Fruit fly (Drosophila melanogaster) whole organism, larva: ENCODE data around the gene nac.

ENCODE experiments used
- noc ChIP-seq: fragments of 200-800 bp; sonication (Bioruptor generic); optimal IDR thresholded peaks from 3 replicates; lab custom pipeline; 2019; ENCODE audit warnings: missing biosample characterization, mild to moderate bottlenecking, missing genetic modification characterization, moderate library complexity

nac gene

DNA sequence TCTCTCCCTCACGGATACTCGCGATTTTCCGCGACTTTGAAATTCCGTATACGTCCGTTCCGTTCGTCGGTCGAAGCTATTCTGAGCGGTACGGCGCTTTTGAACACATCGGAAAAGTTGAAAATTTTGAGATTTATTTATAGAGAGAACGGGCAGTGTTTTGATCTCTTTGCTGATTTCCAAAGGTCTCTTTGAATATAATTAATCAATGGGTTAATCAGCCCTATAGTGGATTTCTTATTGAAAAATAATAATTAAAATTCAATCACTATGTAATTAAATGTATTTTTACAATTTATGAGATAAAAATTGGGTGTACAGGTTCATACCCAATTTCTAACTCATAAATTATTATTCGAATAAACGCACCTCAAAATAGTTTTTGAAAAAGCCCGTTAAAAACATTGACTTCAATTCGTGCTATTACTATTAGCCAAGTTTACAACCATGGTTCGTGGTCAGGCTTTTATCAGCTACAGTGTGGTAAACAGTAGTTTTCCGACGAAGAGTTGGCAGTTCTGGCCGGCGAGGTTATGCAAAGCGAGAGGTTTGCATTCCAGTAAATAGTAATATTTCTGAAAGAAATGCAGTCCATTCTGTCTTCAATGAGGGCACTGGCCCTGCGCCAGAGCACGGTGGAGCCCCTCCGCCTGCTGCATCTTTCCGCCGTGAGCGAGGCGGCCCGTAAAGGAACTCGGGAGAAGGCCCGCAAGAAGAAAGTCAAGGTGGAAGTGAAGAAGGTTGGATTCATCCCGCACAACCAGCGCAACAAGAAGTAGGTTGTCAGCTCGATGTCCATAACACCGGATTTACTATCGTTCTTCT lies 2.7 kb downstream of the nac start, which contains the start of the genes CG9626 and mRpL1:
TSS of gene CG9626 (minus strand) at position 51 of the 825 bp plus-strand sequence.
TSS of gene mRpL1 (plus strand) at position 513 of the 825 bp plus-strand sequence.
- no peak for TF ChIP-seq noc (tag; lab: Kevin White, UChicago)

DNA sequence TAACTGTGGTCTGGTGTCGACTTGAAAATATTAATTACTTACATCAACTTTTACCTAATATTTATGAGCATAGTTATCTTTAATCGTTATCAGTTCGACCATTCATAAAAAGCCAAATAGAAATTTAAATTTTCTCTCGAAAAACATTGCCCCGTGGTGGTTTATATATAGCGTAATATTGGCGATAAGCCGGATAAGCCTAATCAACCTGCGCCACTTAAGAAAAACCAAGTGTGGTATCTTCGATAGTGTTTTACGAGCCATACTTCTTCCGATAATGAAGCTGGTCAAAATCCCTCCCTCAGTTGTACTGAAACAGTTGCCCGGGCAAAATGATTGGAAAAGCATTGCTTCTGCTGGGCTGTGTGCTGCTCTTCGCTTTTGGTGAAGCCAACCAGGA lies 11.8 kb downstream of the nac start, which contains the start of gene CG31463:
TSS of gene CG31463 (plus strand) at position 302 of the 400 bp plus-strand sequence.
- TF ChIP-seq noc (tag; lab: Kevin White, UChicago) = no peak

DNA sequence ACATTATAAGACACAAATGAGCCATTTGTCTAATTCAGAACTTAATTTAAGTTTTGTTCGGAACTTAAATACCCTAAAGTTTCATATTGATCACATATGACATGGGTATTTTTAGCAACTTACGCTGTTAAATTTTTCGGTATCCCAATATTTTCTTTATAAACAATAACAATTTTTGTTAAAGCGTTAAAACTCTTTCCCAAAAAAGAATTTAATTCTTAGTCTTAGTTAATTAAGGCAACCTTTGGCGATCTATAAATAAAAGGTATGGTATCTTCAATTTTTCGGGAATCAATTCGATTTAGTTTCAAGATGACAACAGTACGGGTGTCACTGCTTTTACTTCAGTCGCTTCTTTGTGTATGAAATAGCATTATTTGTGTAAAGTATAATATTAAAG lies 12.9 kb downstream of the nac start, which contains the start of gene CG31464:
TSS of gene CG31464 (plus strand) at position 301 of the 400 bp plus-strand sequence.
- no peak for TF ChIP-seq noc (tag; lab: Kevin White, UChicago)

DNA sequence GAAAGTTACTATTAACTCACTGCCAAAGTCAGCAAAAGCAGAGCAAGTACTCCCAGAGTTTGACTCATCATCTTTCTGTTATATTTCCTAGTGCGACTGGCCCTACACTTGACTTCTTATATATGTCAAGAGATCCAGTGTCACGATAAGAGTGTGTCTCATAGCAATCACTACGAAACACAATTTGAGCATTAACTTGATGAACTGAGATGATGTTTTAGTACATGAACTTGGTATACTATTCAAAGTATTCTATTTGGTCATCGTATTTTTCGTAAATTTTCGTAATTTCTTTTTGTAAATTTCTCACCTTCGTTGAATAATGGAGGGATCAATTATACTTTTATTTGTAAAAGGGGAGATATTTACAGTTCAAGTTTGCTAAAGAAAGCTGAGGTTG lies 13.3 kb downstream of the nac start, which contains the start of gene CG11672:
TSS of gene CG11672 (minus strand) at position 101 of the 400 bp plus-strand sequence.
- no peak for TF ChIP-seq noc (tag; lab: Kevin White, UChicago)

DNA sequence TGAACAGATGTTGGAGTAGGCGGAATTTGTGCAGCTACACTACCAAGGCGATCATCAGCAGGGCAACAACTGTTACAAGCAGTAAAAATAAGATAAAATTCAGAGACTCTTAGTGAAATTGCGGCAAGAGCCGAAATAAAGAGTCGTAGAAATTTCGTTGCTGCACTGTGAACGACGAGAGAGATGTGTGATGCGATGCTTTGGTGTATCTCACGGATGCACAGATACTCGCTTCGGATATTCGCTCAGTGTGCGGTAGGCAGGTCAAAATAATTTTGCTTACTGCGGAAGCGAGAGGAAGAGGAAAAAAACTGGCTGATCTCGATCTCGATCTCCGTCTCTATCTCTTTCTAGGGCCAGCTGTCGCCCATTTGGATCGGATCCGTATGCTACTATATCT lies 15.0 kb downstream of the nac start:
- no peak for TF ChIP-seq noc (tag; lab: Kevin White, UChicago)

DNA sequence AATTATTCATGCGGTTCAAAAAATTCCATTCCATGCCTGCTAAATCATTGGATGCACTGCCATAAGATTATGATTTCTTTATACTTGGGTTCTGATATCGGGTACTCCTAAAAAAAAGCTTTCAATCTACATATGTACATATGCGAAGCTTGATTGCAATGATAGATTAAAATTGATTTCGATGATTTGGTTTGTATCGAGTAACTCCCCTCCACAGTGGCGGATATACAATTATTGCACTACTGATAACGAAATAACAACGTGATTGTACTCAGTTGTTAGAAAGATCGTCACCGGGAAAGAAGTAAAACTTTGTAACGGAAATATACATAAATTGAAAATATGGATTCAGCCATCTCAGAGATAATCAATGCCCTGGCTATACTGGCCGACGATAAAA lies 16.1 kb downstream of the nac start, which contains the start of gene Nazo:
TSS of gene Nazo (plus strand) at position 180 of the 400 bp plus-strand sequence.
- TF ChIP-seq noc (tag; lab: Kevin White, UChicago) = no peak

DNA sequence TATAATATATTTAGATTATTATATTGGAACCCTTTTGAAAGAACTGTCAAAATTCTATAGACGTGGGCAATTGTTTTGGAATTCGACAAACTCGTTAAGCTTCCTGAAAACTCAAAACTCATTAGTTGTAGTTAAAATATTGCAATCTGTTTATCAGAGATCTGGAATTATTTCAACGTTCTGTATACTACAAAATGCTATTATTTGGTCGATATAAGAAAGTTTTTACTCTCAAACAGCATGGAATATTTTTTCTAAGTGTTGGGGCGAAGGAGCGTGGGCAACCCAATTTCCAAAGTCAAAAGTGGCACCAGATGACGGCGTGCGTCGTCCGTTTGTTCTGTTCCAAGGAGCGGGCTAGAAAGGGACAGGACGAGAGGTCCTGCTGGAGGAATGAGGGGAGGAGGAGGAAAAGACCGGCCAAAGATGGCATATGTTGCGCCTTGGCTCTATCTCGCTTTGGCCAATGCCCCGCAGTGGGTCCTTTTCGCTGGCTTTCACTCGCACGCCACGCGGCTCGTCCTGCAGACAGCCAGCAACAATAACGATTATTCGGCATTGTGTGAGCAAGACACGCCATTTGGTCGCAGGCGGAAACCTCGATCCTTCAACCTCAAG lies 18.0 kb downstream of the nac start:
- no peak for TF ChIP-seq noc (tag; lab: Kevin White, UChicago)

DNA sequence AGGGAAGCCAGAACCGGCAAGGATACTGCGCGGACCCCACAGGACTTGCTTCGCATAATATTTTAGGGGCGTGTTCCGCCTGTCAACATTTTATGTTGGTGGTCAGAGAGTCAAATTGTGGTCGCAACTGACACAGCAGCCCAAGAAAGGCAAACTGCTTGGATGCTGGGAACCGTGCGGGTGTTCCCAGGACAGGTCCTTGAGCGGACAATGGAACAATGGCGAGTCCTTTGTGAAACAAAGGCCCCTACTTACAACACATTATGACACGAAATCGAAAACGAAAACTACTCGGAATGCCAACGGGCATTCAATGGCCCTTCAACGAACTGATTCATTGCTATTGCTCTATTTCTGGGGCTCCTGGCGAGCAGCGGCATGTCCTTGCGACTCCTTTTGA lies 19.6 kb downstream of the nac start:
- TF ChIP-seq noc (tag; lab: Kevin White, UChicago) = no peak

DNA sequence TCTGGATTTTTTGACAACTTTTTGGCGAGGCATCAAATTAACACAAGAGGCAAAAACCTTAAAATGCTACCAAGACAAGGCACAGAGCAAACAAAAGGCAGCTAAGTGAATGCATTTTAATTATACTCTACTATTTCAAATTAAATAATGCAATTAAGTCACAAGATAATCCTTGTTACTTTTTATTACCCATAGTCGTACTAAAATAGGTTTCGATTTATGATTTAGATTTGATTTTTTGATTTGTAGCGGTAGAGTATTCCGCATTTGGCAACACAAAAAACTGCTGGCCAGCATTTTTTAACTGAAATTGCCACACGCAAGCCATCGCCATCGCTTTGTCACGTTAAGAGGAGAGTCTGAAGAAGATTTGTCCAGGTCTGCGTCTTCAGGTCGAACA lies 21.1 kb downstream of the nac start:
- no peak for TF ChIP-seq noc (tag; lab: Kevin White, UChicago)

DNA sequence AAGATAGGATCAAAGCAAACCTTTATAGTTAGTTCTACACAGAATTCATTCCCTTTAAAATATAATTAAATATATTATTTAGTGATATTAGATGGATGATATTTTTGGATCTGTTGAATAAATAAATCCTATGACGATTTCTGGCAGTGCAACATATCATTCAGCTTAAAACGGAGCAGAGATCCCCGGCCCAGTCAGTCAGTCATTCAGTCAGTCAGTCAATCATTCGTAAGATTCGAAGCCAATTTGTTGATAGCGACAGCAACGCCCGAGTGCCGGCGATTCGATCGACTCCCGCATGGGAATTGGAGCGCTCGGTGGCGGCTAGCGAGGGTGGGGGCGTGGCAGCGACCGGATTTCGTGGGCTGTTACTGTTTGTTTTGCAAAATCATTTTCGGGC lies 23.9 kb downstream of the nac start:
- TF ChIP-seq noc (tag; lab: Kevin White, UChicago) = no peak

DNA sequence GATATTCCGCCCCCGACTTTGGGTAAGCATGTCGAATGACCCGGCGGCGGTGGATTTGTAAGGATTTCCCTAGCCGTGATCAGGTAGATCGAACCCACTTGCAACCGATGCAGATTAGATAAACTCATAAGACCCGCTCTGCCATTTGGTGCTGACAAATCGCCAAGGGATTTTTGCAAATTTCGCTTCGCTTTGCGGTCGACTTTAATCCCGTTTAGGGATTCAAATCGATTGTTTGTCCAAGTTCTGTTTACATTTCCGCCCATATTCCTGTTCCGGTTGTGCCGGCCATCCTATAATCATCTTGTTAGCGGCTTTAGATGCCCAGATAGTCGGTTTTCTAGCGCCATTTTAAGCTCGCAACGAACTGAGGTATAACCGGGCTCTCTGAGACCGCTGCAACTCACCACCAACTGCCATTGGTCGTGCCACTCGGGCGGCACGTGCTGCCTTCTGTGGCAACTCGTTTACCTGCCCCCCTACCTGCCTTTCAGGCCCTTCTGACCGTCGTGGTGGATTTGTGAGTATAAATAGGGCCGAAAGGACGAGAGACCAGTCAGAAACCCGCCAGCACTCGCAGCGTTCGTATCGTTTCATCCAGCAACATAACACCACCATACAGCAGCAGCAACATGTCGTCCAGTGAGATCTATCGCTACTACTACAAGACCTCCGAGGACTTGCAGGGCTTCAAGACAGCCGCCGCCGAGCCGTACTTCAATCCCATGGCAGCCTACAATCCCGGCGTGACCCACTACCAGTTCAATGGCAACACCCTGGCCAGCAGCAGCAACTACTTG lies 26.1 kb downstream of the nac start, which contains the start of gene ato:
TSS of gene ato (plus strand) at position 559 of the 800 bp plus-strand sequence.
- TF ChIP-seq noc (tag; lab: Kevin White, UChicago) = no peak

DNA sequence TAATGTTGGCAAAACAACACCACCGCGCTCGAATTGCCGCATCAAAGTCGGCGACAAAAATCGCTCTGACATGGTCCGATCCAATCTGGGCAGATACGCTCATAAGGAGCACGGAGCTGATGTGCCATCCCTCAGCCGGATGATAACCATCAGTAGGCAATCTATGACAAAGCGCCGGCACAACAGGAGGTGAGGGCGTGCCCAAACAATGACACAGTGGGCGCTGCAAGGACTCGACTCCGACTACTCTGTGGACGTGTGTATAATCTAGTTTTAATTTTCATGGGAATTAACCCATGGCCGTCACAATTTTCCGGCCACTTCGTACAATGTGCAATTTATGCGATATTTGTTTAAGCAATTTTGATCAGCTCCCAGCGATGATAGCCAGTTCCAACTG lies 28.8 kb downstream of the nac start:
- TF ChIP-seq noc (tag; lab: Kevin White, UChicago) = no peak

DNA sequence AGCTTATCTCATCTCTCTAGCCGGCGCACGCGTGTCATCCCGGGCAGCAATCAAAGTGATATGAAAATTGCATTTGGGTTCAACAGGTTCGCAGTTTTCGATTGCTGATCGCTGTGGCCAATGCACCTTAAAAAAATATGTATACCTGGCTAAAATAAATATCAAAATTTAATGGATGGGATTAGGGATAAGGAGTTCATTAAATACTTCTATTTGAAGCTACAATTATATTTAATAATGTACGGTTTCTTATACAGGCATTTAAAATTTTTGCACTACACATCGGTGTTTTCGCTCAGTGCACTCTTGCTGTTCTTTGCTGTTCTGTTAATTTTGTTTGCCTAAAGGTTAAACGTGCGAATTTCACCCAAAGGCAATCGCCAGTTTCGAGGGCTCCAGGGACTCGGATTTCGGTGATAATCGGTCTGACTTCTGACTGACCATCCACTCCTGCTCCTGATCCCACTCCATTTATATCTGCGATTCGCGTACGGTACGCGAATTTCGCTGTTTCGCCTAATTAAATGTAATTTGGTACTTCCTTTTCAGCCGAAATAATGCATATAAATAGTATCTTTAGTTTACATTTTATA lies 31.2 kb downstream of the nac start:
- TF ChIP-seq noc (tag; lab: Kevin White, UChicago) = no peak

DNA sequence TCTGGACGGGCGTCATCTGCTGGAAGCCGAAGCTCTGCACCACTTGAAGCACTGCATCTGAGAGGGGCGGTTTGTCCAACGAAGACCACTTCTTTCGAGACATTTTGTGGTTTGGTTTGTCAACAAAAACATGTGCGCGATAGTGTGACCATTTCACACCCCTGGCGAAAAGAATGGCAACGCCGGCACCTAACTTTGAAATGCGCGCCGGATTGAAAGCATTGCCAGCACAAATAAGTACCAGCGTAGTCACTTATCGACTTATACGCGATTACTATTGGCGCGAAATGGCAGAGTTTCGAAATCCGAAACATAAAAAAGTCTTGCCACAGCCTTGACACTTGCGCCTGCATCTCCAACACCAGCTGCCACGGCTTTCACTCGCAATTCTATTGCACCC lies 34.1 kb downstream of the nac start, which contains the start of gene CG9630:
TSS of gene CG9630 (minus strand) at position 157 of the 400 bp plus-strand sequence.
- no peak for TF ChIP-seq noc (tag; lab: Kevin White, UChicago)
